Worm (Caenorhabditis elegans) whole organism, mixed stage, embryonic: Measurements from ENCODE around the gene efn-2.

Experiments
- bed-3 ChIP-seq: fragments of 200-800 bp; sonication (Bioruptor generic); optimal IDR thresholded peaks from 3 replicates; lab custom pipeline; 2018; ENCODE audit warnings: mild to moderate bottlenecking, missing genetic modification characterization, moderate library complexity, missing compliant biosample characterization
- blmp-1 ChIP-seq: fragments of 150-350 bp; optimal IDR thresholded peaks from 2 replicates; lab custom pipeline; 2014; ENCODE audit warnings: missing biosample characterization, missing genetic modification characterization
- ceh-39 ChIP-seq: fragments of 150-350 bp; optimal IDR thresholded peaks from 2 replicates; lab custom pipeline; 2014; ENCODE audit warnings: missing biosample characterization, missing genetic modification characterization
- ceh-43 ChIP-seq: fragments of 200-800 bp; sonication (Bioruptor generic); optimal IDR thresholded peaks from 2 replicates; lab custom pipeline; 2018; ENCODE audit warnings: mild to moderate bottlenecking, missing genetic modification characterization, moderate library complexity, missing compliant biosample characterization
- ceh-83 ChIP-seq: fragments of 200-800 bp; sonication (Bioruptor generic); optimal IDR thresholded peaks from 2 replicates; lab custom pipeline; 2018; ENCODE audit warnings: mild to moderate bottlenecking, missing genetic modification characterization, missing compliant biosample characterization
- ces-1 ChIP-seq: fragments of 150-350 bp; optimal IDR thresholded peaks from 2 replicates; lab custom pipeline; 2014; ENCODE audit warnings: missing biosample characterization, missing genetic modification reagents, missing genetic modification characterization
- cnd-1 ChIP-seq: fragments of 200-800 bp; sonication (Bioruptor generic); optimal IDR thresholded peaks from 2 replicates; lab custom pipeline; 2018; ENCODE audit warnings: mild to moderate bottlenecking, missing genetic modification characterization, missing compliant biosample characterization
- drap-1 ChIP-seq: fragments of 200-800 bp; sonication (Bioruptor generic); optimal IDR thresholded peaks from 3 replicates; lab custom pipeline; 2018; ENCODE audit warnings: mild to moderate bottlenecking, missing genetic modification characterization, missing compliant biosample characterization
- elt-3 ChIP-seq: fragments of 150-350 bp; optimal IDR thresholded peaks from 2 replicates; lab custom pipeline; 2014; ENCODE audit warnings: missing biosample characterization, missing genetic modification characterization
- flh-1 ChIP-seq: fragments of 200-800 bp; sonication (Bioruptor generic); optimal IDR thresholded peaks from 2 replicates; lab custom pipeline; 2018; ENCODE audit warnings: mild to moderate bottlenecking, missing genetic modification characterization, moderate library complexity, missing compliant biosample characterization
- ham-2 ChIP-seq: fragments of 200-800 bp; sonication (Bioruptor generic); optimal IDR thresholded peaks from 2 replicates; lab custom pipeline; 2018; ENCODE audit warnings: mild to moderate bottlenecking, missing genetic modification characterization, missing compliant biosample characterization
- hlh-1 ChIP-seq: fragments of 150-350 bp; optimal IDR thresholded peaks from 2 replicates; lab custom pipeline; 2014; ENCODE audit warnings: missing biosample characterization, missing genetic modification reagents, missing genetic modification characterization
- lsy-2 ChIP-seq: fragments of 150-350 bp; optimal IDR thresholded peaks from 2 replicates; lab custom pipeline; 2014; ENCODE audit warnings: missing biosample characterization, missing genetic modification characterization
- mab-5 ChIP-seq: fragments of 150-350 bp; optimal IDR thresholded peaks from 2 replicates; lab custom pipeline; 2014; ENCODE audit warnings: missing biosample characterization, missing genetic modification characterization
- mep-1 ChIP-seq: fragments of 150-350 bp; optimal IDR thresholded peaks from 2 replicates; lab custom pipeline; 2017; ENCODE audit warnings: missing biosample characterization, missing genetic modification reagents, missing genetic modification characterization, inconsistent platforms
- mls-2 ChIP-seq: sonication (generic microtip); optimal IDR thresholded peaks from 2 replicates; lab custom pipeline; 2016; ENCODE audit warnings: mild to moderate bottlenecking, missing genetic modification characterization, moderate library complexity, missing compliant biosample characterization
- nhr-12 ChIP-seq: fragments of 150-350 bp; optimal IDR thresholded peaks from 2 replicates; lab custom pipeline; 2014; ENCODE audit warnings: missing biosample characterization, missing genetic modification characterization
- nhr-2 ChIP-seq: fragments of 150-350 bp; optimal IDR thresholded peaks from 2 replicates; lab custom pipeline; 2014; ENCODE audit warnings: missing biosample characterization, missing genetic modification characterization
- nhr-237 ChIP-seq: fragments of 150-350 bp; optimal IDR thresholded peaks from 2 replicates; lab custom pipeline; 2014; ENCODE audit warnings: missing biosample characterization, missing genetic modification characterization
- nhr-76 ChIP-seq: sonication (generic microtip); optimal IDR thresholded peaks from 2 replicates; lab custom pipeline; 2017; ENCODE audit warnings: missing biosample characterization, missing genetic modification characterization
- pha-4 ChIP-seq: fragments of 150-350 bp; optimal IDR thresholded peaks from 2 replicates; lab custom pipeline; 2018; ENCODE audit warnings: missing biosample characterization, missing genetic modification reagents, missing genetic modification characterization
- sem-2 ChIP-seq: fragments of 200-800 bp; sonication (Bioruptor generic); optimal IDR thresholded peaks from 2 replicates; lab custom pipeline; 2018; ENCODE audit warnings: mild to moderate bottlenecking, missing genetic modification characterization, missing compliant biosample characterization
- snpc-4 ChIP-seq: fragments of 150-350 bp; optimal IDR thresholded peaks from 2 replicates; lab custom pipeline; 2014; ENCODE audit warnings: missing biosample characterization, missing genetic modification characterization
- sptf-1 ChIP-seq: sonication (generic microtip); optimal IDR thresholded peaks from 2 replicates; lab custom pipeline; 2017; ENCODE audit warnings: mild to moderate bottlenecking, missing genetic modification characterization, moderate library complexity, missing compliant biosample characterization
- tbx-8 ChIP-seq: fragments of 200-800 bp; sonication (Bioruptor generic); optimal IDR thresholded peaks from 2 replicates; lab custom pipeline; 2018; ENCODE audit warnings: mild to moderate bottlenecking, missing genetic modification characterization, moderate library complexity, missing compliant biosample characterization
- unc-120 ChIP-seq: sonication (generic microtip); optimal IDR thresholded peaks from 2 replicates; lab custom pipeline; 2017; ENCODE audit warnings: missing genetic modification characterization, missing compliant biosample characterization; ENCODE audit not compliant: poor library complexity, severe bottlenecking
- unc-39 ChIP-seq: fragments of 150-350 bp; optimal IDR thresholded peaks from 2 replicates; lab custom pipeline; 2014; ENCODE audit warnings: missing biosample characterization, missing genetic modification characterization
- zip-8 ChIP-seq: fragments of 150-350 bp; optimal IDR thresholded peaks from 2 replicates; lab custom pipeline; 2014; ENCODE audit warnings: missing biosample characterization, missing genetic modification characterization
- ztf-11 ChIP-seq: fragments of 150-350 bp; optimal IDR thresholded peaks from 2 replicates; lab custom pipeline; 2014; ENCODE audit warnings: missing biosample characterization, missing genetic modification characterization

efn-2 gene

DNA sequence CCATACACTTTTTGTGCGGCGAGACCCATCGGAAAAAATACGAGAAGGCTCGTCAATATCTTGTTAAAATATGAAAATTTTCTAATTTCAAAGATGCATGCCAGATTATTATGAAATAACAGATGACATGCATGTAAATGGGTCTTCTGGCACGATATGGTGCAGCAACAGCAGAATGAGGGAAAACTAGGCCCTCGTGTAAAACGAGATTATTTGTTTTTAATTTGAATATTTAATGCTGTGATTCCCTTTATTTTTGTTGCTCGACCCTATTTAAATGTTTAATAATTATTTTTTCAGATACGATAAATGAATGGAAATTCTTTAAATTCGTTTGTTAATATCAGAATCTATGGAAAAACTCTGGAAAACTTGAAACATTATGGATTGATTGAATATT is 14.5 kb upstream of the efn-2 start, which contains the start of gene him-8:
Gene him-8, plus strand, starts transcription at position 301 of the 400 bp plus-strand sequence.
- TF ChIP-seq unc-120 = no peak
- no peak for TF ChIP-seq nhr-76 (tag; lab: Kevin White, UChicago)
- no peak for TF ChIP-seq ztf-11 (tag; lab: Kevin White, UChicago)
- no peak for TF ChIP-seq mep-1 (tag; lab: Kevin White, UChicago)
- TF ChIP-seq lsy-2 (tag; lab: Kevin White, UChicago) = no peak
- TF ChIP-seq cnd-1 (tag; lab: Kevin White, UChicago) = no peak
- TF ChIP-seq hlh-1 (tag; lab: Kevin White, UChicago) = no peak
- TF ChIP-seq ham-2 = no peak

DNA sequence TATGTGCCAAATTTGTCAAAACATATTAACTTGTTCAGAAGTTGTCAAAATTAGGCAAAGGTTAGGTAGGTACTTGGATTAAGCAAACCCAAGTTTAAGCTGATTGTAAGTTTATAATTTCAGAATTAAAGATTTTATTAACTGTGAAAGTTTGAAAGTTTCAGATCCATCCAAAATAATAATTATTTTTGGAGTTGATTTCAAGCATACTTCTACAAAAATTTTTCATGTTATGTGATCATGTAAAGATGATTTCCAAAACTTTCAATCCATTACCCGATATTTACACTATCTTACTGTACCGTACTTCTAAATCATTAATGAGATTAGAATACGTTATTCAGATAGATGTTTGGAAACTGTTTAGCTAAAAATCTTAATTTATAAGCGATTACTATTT is 11.5 kb upstream of the efn-2 start:
- no peak for TF ChIP-seq snpc-4 (tag; lab: Kevin White, UChicago)
- TF ChIP-seq mep-1 (tag; lab: Kevin White, UChicago) = no peak
- TF ChIP-seq nhr-237 (tag; lab: Kevin White, UChicago) = no peak
- no peak for TF ChIP-seq ham-2
- no peak for TF ChIP-seq sptf-1 (tag; lab: Kevin White, UChicago)
- no peak for TF ChIP-seq drap-1
- no peak for TF ChIP-seq flh-1 (GFP tag; lab: Kevin White, UChicago)
- no peak for TF ChIP-seq cnd-1 (tag; lab: Kevin White, UChicago)
- no peak for TF ChIP-seq zip-8
- TF ChIP-seq bed-3 (GFP tag; lab: Kevin White, UChicago) = no peak
- no peak for TF ChIP-seq ceh-39 (tag; lab: Kevin White, UChicago)
- TF ChIP-seq sem-2 = no peak
- TF ChIP-seq ceh-43 (GFP tag; lab: Kevin White, UChicago) = no peak
- no peak for TF ChIP-seq mab-5 (tag; lab: Kevin White, UChicago)
- TF ChIP-seq ztf-11 (tag; lab: Kevin White, UChicago) = no peak
- TF ChIP-seq ceh-83 = no peak
- no peak for TF ChIP-seq unc-120

DNA sequence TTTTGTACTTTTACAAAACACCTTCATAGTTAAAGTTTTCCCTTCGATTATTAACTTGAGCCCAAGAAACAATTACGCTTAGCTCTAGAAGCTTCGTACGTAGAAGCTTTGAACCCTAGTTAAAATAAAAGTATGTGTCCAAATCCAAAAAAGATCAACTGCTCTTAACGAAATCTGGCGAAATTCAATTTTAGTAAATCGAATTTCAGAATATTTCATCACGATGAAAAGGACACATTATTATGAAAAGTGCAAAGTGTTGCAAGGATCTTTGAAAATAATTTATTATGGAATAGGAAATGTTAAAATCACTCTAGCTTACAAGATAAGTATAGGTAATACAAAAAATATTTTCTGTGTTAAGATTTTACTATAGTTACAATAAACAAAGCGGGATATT is 10.9 kb upstream of the efn-2 start:
- TF ChIP-seq tbx-8 (GFP tag; lab: Kevin White, UChicago) (no peak), ces-1 (GFP tag; lab: Kevin White, UChicago) (peak; percentile 67), lsy-2 (tag; lab: Kevin White, UChicago) (no peak), unc-120 (no peak), mls-2 (tag; lab: Kevin White, UChicago) (no peak)
- TF ChIP-seq, all 35 proteins: peak for 1

DNA sequence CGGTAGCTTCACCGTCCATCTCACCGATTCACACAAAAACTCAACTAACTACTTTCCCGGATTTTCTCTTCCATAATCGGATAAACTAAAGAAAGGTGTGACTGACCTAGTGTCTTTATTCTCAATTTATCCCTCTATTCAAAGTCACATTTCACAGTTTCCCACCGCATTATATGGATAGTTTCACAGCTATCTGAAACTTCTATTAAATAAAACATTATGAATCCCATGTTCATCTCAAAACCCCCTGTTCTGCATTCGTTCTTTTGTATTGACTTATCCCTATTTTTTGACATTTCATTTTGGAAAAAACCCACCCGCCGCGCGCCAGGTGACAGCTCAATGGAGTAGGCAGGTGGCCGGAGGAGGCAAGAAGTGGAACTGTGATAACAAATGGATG is 8.3 kb upstream of the efn-2 start:
- TF ChIP-seq nhr-237 (tag; lab: Kevin White, UChicago) = no peak
- no peak for TF ChIP-seq ceh-83
- TF ChIP-seq snpc-4 (tag; lab: Kevin White, UChicago) = no peak
- no peak for TF ChIP-seq elt-3 (tag; lab: Kevin White, UChicago)
- TF ChIP-seq cnd-1 (tag; lab: Kevin White, UChicago) = no peak
- TF ChIP-seq nhr-2 (tag; lab: Kevin White, UChicago) = no peak
- TF ChIP-seq unc-39 (tag; lab: Kevin White, UChicago) = no peak
- no peak for TF ChIP-seq hlh-1 (tag; lab: Kevin White, UChicago)
- no peak for TF ChIP-seq pha-4
- TF ChIP-seq mep-1 (tag; lab: Kevin White, UChicago) = no peak

DNA sequence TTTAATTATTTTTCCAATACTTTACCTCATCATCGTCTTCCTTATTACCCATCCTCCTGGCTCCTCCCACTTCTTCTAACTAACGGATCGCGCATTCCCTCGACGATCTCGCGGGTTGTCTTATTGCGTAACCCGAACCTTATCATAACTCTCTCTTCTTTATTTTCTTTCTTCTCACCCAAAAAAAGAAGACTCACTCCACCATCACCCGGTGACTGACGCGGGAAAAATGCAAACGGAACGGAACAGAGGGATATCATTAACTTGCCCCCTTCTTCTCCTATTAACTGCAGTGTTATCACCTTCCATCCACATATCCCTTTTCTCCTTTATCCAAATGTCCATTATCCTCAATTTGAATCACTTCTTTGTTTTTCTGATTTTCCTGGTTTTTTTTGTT is 6.1 kb upstream of the efn-2 start:
- TF ChIP-seq blmp-1 (tag; lab: Kevin White, UChicago) (peak; percentile 4), zip-8 (peak; percentile 37), nhr-12 (no peak), elt-3 (tag; lab: Kevin White, UChicago) (peak; percentile 41)

DNA sequence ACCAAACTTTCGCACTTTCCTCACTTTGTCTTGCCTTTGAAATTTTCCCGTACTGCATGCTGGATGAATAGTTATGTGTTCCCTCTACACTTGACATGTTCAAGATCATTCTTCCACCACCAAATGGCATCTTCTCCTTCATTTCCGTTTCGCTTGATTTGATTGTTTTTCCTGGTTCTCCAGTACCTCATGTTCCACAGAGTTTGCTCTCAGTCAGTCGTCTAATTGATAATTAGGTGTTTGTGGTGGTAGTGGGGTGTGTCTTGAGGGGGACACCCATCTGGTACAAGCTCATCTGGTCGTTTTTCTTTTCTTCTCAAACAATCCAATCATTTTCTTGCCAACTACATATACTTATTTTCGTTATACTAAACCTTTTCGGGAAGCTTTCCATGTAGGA is 5.1 kb upstream of the efn-2 start:
- no peak for TF ChIP-seq ceh-83
- TF ChIP-seq snpc-4 (tag; lab: Kevin White, UChicago) = no peak
- peak; percentile 94 for TF ChIP-seq ces-1 (GFP tag; lab: Kevin White, UChicago)
- no peak for TF ChIP-seq bed-3 (GFP tag; lab: Kevin White, UChicago)

DNA sequence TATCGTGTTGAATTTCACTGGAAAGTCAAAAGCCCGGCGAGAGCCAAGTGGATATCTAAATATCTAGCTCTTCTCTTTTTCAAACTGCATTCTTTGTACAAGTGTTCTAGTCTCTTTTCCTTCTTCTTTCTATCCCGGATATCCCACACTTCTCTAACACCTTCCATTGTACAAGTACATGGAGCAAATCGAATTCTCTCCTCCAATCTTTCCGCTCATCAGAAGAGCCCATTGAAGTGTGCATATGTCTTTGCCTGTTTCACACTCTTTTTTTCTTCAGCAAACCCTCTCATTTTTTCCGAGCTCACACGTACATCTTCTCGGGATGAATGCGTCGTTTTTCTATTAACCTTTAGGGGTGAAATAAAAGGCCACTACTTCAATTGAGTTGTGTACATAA is 2.7 kb upstream of the efn-2 start:
- TF ChIP-seq ces-1 (GFP tag; lab: Kevin White, UChicago) (peak; percentile 72), lsy-2 (tag; lab: Kevin White, UChicago) (no peak)
